Worm (Caenorhabditis elegans) whole organism, L3 larva: ENCODE data around the gene F18H3.4.

ENCODE experiments used
- ama-1 ChIP-seq: fragments of 150-350 bp; optimal IDR thresholded peaks from 2 replicates; lab custom pipeline; 2018
- jun-1 ChIP-seq: fragments of 150-350 bp; optimal IDR thresholded peaks from 2 replicates; lab custom pipeline; 2014; ENCODE audit warnings: missing biosample characterization, missing genetic modification reagents, missing genetic modification characterization
- nfya-1 ChIP-seq: sonication (generic microtip); optimal IDR thresholded peaks from 2 replicates; lab custom pipeline; 2017; ENCODE audit warnings: missing genetic modification characterization, mild to moderate bottlenecking, missing compliant biosample characterization, antibody characterized with exemption, moderate library complexity; ENCODE audit not compliant: insufficient read depth
- nhr-11 ChIP-seq: fragments of 150-350 bp; optimal IDR thresholded peaks from 2 replicates; lab custom pipeline; 2014; ENCODE audit warnings: missing biosample characterization, missing genetic modification characterization
- nhr-25 ChIP-seq: sonication (generic microtip); optimal IDR thresholded peaks from 2 replicates; lab custom pipeline; 2017; ENCODE audit warnings: missing biosample characterization, missing genetic modification characterization
- sea-2 ChIP-seq: fragments of 150-350 bp; sonication (generic microtip); optimal IDR thresholded peaks from 4 replicates; lab custom pipeline; 2014; ENCODE audit warnings: missing biosample characterization, missing genetic modification reagents, missing genetic modification characterization
- unc-62 ChIP-seq: fragments of 150-350 bp; sonication (generic microtip); optimal IDR thresholded peaks from 4 replicates; lab custom pipeline; 2014; ENCODE audit warnings: missing biosample characterization, missing genetic modification reagents, missing genetic modification characterization
- ztf-11 ChIP-seq: fragments of 150-350 bp; optimal IDR thresholded peaks from 2 replicates; lab custom pipeline; 2014; ENCODE audit warnings: missing biosample characterization, missing genetic modification characterization

ce11 chrX:13525094-13525493 lies 3.8 kb upstream of the F18H3.4 start:
- TF ChIP-seq sea-2 (GFP tag; lab: Kevin White, UChicago) (no peak), ama-1 (no peak), nhr-25 (tag; lab: Kevin White, UChicago) (no peak), nfya-1 (tag; lab: Kevin White, UChicago) (no peak), unc-62 (GFP tag; lab: Kevin White, UChicago) (no peak), jun-1 (tag; lab: Kevin White, UChicago) (no peak), ztf-11 (tag; lab: Kevin White, UChicago) (no peak), nhr-11 (no peak)
